Worm (Caenorhabditis elegans) whole organism, L4 larva: ENCODE data around the gene F49H6.5.

Experiments
- F26F4.8 ChIP-seq: fragments of 200-800 bp; sonication (Bioruptor generic); conservative IDR thresholded peaks from 2 replicates; pipeline ENCODE4 v1.3.6; 2022; ENCODE audit warnings: missing genetic modification characterization, missing compliant biosample characterization
- F37D6.2 ChIP-seq: sonication (generic microtip); optimal IDR thresholded peaks from 2 replicates; lab custom pipeline; 2016; ENCODE audit warnings: mild to moderate bottlenecking, missing genetic modification characterization, missing compliant biosample characterization
- Y48G9A.11 ChIP-seq: fragments of 200-800 bp; sonication (Bioruptor generic); IDR thresholded peaks from 2 replicates; pipeline ENCODE4 v1.3.6; 2022; ENCODE audit warnings: missing genetic modification reagents, missing genetic modification characterization, missing compliant biosample characterization
- Y5F2A.4 ChIP-seq: fragments of 200-800 bp; sonication (Bioruptor generic); optimal IDR thresholded peaks from 2 replicates; lab custom pipeline; 2018; ENCODE audit warnings: mild to moderate bottlenecking, missing genetic modification characterization, missing compliant biosample characterization
- aha-1 ChIP-seq: fragments of 150-350 bp; peaks from one replicate; lab custom pipeline; 2014; ENCODE audit warnings: missing biosample characterization, missing genetic modification characterization
- arid-1 ChIP-seq: fragments of 200-800 bp; sonication (Bioruptor generic); conservative IDR thresholded peaks from 2 replicates; pipeline ENCODE4 v1.3.6; 2022; ENCODE audit warnings: missing genetic modification reagents, missing genetic modification characterization, missing compliant biosample characterization
- ceh-20 ChIP-seq: fragments of 200-800 bp; sonication (Bioruptor generic); IDR thresholded peaks from 2 replicates; pipeline ENCODE4 v1.3.6; 2022; ENCODE audit warnings: missing genetic modification reagents, missing genetic modification characterization, missing compliant biosample characterization
- ceh-44 ChIP-seq: fragments of 200-800 bp; sonication (Bioruptor generic); IDR thresholded peaks from 2 replicates; pipeline ENCODE4 v1.3.6; 2022; ENCODE audit warnings: missing genetic modification reagents, missing genetic modification characterization, missing compliant biosample characterization
- ceh-82 ChIP-seq: sonication (generic microtip); optimal IDR thresholded peaks from 2 replicates; lab custom pipeline; 2017; ENCODE audit warnings: missing biosample characterization, missing genetic modification characterization
- ces-1 ChIP-seq: fragments of 150-350 bp; sonication (generic microtip); optimal IDR thresholded peaks from 4 replicates; lab custom pipeline; 2014; ENCODE audit warnings: missing biosample characterization, missing genetic modification reagents, missing genetic modification characterization
- dmd-6 ChIP-seq: fragments of 200-800 bp; sonication (Bioruptor generic); IDR thresholded peaks from 2 replicates; pipeline ENCODE4 v1.3.6; 2022; ENCODE audit warnings: missing genetic modification reagents, missing genetic modification characterization, missing compliant biosample characterization
- egl-27 ChIP-seq: sonication (generic microtip); optimal IDR thresholded peaks from 3 replicates; lab custom pipeline; 2017; ENCODE audit warnings: missing biosample characterization, missing genetic modification reagents, missing genetic modification characterization
- fkh-10 ChIP-seq: fragments of 150-350 bp; optimal IDR thresholded peaks from 2 replicates; lab custom pipeline; 2014; ENCODE audit warnings: missing biosample characterization, missing genetic modification reagents, missing genetic modification characterization
- fos-1 ChIP-seq: fragments of 150-350 bp; optimal IDR thresholded peaks from 2 replicates; lab custom pipeline; 2014; ENCODE audit warnings: missing biosample characterization, missing genetic modification characterization
- gei-8 ChIP-seq: fragments of 200-800 bp; sonication (Bioruptor generic); optimal IDR thresholded peaks from 2 replicates; lab custom pipeline; 2018; ENCODE audit warnings: mild to moderate bottlenecking, missing genetic modification characterization, missing compliant biosample characterization
- hlh-11 ChIP-seq: fragments of 200-800 bp; sonication (Bioruptor generic); optimal IDR thresholded peaks from 2 replicates; lab custom pipeline; 2018; ENCODE audit warnings: mild to moderate bottlenecking, missing genetic modification characterization, missing compliant biosample characterization
- hlh-30 ChIP-seq: sonication (generic microtip); optimal IDR thresholded peaks from 2 replicates; lab custom pipeline; 2017; ENCODE audit warnings: antibody characterized with exemption, mild to moderate bottlenecking, missing genetic modification characterization, missing compliant biosample characterization; ENCODE audit not compliant: insufficient read depth
- lim-7 ChIP-seq: fragments of 200-800 bp; sonication (Bioruptor generic); IDR thresholded peaks from 2 replicates; pipeline ENCODE4 v1.3.6; 2022; ENCODE audit warnings: missing genetic modification characterization, missing compliant biosample characterization
- lin-1 ChIP-seq: fragments of 200-800 bp; sonication (Bioruptor generic); IDR thresholded peaks from 2 replicates; pipeline ENCODE4 v1.3.6; 2022; ENCODE audit warnings: missing genetic modification reagents, missing genetic modification characterization, missing compliant biosample characterization
- lin-15B ChIP-seq: fragments of 150-350 bp; sonication (generic microtip); optimal IDR thresholded peaks from 3 replicates; lab custom pipeline; 2014; ENCODE audit warnings: missing biosample characterization, missing genetic modification characterization
- lin-39 ChIP-seq: fragments of 150-350 bp; optimal IDR thresholded peaks from 2 replicates; lab custom pipeline; 2014; ENCODE audit warnings: missing biosample characterization, missing genetic modification reagents, missing genetic modification characterization
- lsy-2 ChIP-seq, 2 experiments: fragments of 150-350 bp in 1 of 2; sonication (generic microtip) in 1 of 2; optimal IDR thresholded peaks; 2 replicates each; lab custom pipeline; 2014 to 2017; ENCODE audit warnings: missing biosample characterization in 2 of 2, missing genetic modification characterization in 2 of 2
- madf-5 ChIP-seq, 2 experiments: fragments of 200-800 bp; sonication (Bioruptor generic); IDR thresholded peaks; 2 replicates each; pipeline ENCODE4 v1.3.6; 2022; ENCODE audit warnings: missing compliant biosample characterization in 2 of 2, missing genetic modification characterization in 2 of 2
- mep-1 ChIP-seq: fragments of 150-350 bp; sonication (generic microtip); optimal IDR thresholded peaks from 3 replicates; lab custom pipeline; 2014; ENCODE audit warnings: missing biosample characterization, missing genetic modification characterization
- nhr-10 ChIP-seq: fragments of 150-350 bp; optimal IDR thresholded peaks from 2 replicates; lab custom pipeline; 2014; ENCODE audit warnings: missing biosample characterization, missing genetic modification characterization
- nhr-111 ChIP-seq: fragments of 200-800 bp; sonication (Bioruptor generic); optimal IDR thresholded peaks from 2 replicates; lab custom pipeline; 2018; ENCODE audit warnings: mild to moderate bottlenecking, missing genetic modification characterization, missing compliant biosample characterization
- nhr-28 ChIP-seq: fragments of 150-350 bp; optimal IDR thresholded peaks from 2 replicates; lab custom pipeline; 2014; ENCODE audit warnings: missing biosample characterization, missing genetic modification characterization
- nhr-41 ChIP-seq: fragments of 200-800 bp; sonication (Bioruptor generic); IDR thresholded peaks from 2 replicates; pipeline ENCODE4 v1.3.6; 2022; ENCODE audit warnings: missing genetic modification reagents, missing genetic modification characterization, missing compliant biosample characterization
- nhr-42 ChIP-seq: fragments of 200-800 bp; sonication (Bioruptor generic); IDR thresholded peaks from 2 replicates; pipeline ENCODE4 v1.3.6; 2022; ENCODE audit warnings: missing genetic modification characterization, missing compliant biosample characterization
- nhr-48 ChIP-seq: sonication (generic microtip); optimal IDR thresholded peaks from 2 replicates; lab custom pipeline; 2016; ENCODE audit warnings: mild to moderate bottlenecking, missing genetic modification characterization, missing compliant biosample characterization
- nhr-6 ChIP-seq: fragments of 150-350 bp; optimal IDR thresholded peaks from 2 replicates; lab custom pipeline; 2014; ENCODE audit warnings: missing biosample characterization, missing genetic modification characterization
- nhr-77 ChIP-seq: fragments of 150-350 bp; optimal IDR thresholded peaks from 2 replicates; lab custom pipeline; 2014; ENCODE audit warnings: missing biosample characterization, missing genetic modification characterization
- pqm-1 ChIP-seq: sonication (generic microtip); optimal IDR thresholded peaks from 2 replicates; lab custom pipeline; 2017; ENCODE audit warnings: missing biosample characterization, missing genetic modification characterization
- rbr-2 ChIP-seq: sonication (generic microtip); optimal IDR thresholded peaks from 2 replicates; lab custom pipeline; 2016; ENCODE audit warnings: missing genotype, missing genetic modification characterization, missing compliant biosample characterization
- skn-1 ChIP-seq: fragments of 150-350 bp; optimal IDR thresholded peaks from 2 replicates; lab custom pipeline; 2014; ENCODE audit warnings: missing biosample characterization, missing genetic modification characterization
- tag-97 ChIP-seq: fragments of 200-800 bp; sonication (Bioruptor generic); IDR thresholded peaks from 2 replicates; pipeline ENCODE4 v1.3.6; 2022; ENCODE audit warnings: missing genetic modification characterization, missing compliant biosample characterization
- tra-1 ChIP-seq: fragments of 200-800 bp; sonication (Bioruptor generic); IDR thresholded peaks from 2 replicates; pipeline ENCODE4 v1.3.6; 2022; ENCODE audit warnings: missing genetic modification reagents, missing genetic modification characterization, missing compliant biosample characterization
- unc-39 ChIP-seq: sonication (generic microtip); optimal IDR thresholded peaks from 2 replicates; lab custom pipeline; 2017; ENCODE audit warnings: missing biosample characterization, missing genetic modification characterization
- unc-62 ChIP-seq, 3 experiments: fragments of 150-350 bp in 1 of 3; sonication (generic microtip); optimal IDR thresholded peaks in 2 of 3; peaks in 1 of 3; 1 replicate in 1 of 3; 2 replicates in 2 of 3; lab custom pipeline; 2014 to 2017; ENCODE audit warnings: missing biosample characterization in 3 of 3, missing genetic modification characterization in 3 of 3, missing genetic modification reagents in 3 of 3, missing genotype in 1 of 3
- ztf-7 ChIP-seq: fragments of 150-350 bp; optimal IDR thresholded peaks from 2 replicates; lab custom pipeline; 2014; ENCODE audit warnings: missing biosample characterization, missing genetic modification characterization

The F49H6.5 gene

DNA sequence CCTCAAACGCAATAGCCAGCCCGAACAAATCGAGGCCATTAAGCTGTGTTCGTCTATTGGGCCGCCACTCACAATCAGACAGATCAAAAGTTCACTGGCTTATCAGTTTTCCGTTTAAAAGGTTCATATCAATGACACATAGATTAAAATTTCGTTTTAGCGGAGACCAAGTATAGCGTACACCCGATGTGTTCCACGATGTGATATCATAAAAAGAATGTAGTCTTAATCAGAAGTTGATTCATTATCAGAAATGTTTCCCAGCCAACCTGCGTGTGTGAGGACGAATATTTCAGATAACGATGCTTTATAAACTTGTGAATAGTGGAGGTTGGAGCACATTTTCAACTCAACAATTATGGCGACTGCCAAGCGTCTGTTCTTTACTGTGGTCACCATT, 9.0 kb upstream of the F49H6.5 start, which contains the start of gene clc-13:
Gene clc-13 (plus strand): TSS at position 359 of the 400 bp plus-strand sequence.
- TF ChIP-seq unc-62 (GFP tag; optimal IDR thresholded peaks at IDR 0.05 in 1 of 2; lab: Kevin White, UChicago) (peak in 1 of 2 experiments; percentile 11), unc-62 (tag; optimal IDR thresholded peaks at IDR 0.05; lab: Kevin White, UChicago) (no peak), hlh-11 (tag; lab: Kevin White, UChicago) (peak; percentile 22), dmd-6 (GFP tag; lab: Robert Waterston, UW) (peak; percentile 79), F26F4.8 (GFP tag; lab: Robert Waterston, UW) (no peak), lin-39 (tag; lab: Kevin White, UChicago) (no peak), aha-1 (tag; lab: Kevin White, UChicago) (peak; percentile 22), nhr-28 (peak; percentile 44), ceh-82 (tag; lab: Kevin White, UChicago) (no peak), pqm-1 (tag; lab: Kevin White, UChicago) (peak; percentile 21)
- TF ChIP-seq, all 104 proteins: peak for 6

DNA sequence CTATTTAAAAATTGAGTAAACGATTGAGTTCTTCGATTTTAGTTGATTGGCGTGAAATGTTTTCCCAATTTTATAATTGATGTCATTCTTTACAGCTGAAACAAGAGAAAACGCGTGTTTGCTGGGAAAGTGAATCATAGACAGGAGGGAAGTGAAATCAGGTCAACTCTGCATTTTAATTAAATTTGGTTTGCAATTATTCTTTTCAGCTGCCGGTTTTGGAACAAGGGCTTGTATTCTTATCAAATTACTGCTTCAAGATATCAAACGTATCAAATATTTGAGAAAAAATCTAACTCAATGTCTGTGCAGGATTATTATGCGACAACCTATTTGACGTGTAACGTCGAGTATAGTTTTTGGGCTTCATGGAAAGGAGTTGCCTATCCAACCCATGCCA, 6.3 kb upstream of the F49H6.5 start, which contains the start of gene srh-97:
Gene srh-97 (plus strand): TSS at position 301 of the 400 bp plus-strand sequence.
- no peak for TF ChIP-seq Y5F2A.4
- no peak for TF ChIP-seq gei-8 (GFP tag; lab: Kevin White, UChicago)
- TF ChIP-seq lin-39 (tag; lab: Kevin White, UChicago), result no peak
- no peak for TF ChIP-seq fos-1 (tag; lab: Kevin White, UChicago)
- TF ChIP-seq nhr-48, result no peak
- no peak for TF ChIP-seq ceh-44 (GFP tag; lab: Robert Waterston, UW)
- no peak for TF ChIP-seq tag-97 (GFP tag; lab: Robert Waterston, UW)
- no peak for TF ChIP-seq ceh-82 (tag; lab: Kevin White, UChicago)
- TF ChIP-seq egl-27, result no peak
- TF ChIP-seq mep-1 (tag; lab: Kevin White, UChicago), result no peak
- TF ChIP-seq nhr-41 (GFP tag; lab: Robert Waterston, UW), result no peak
- TF ChIP-seq nhr-28, result no peak
- TF ChIP-seq nhr-42 (GFP tag; lab: Robert Waterston, UW), result no peak
- TF ChIP-seq, all 104 proteins: peak for 0

DNA sequence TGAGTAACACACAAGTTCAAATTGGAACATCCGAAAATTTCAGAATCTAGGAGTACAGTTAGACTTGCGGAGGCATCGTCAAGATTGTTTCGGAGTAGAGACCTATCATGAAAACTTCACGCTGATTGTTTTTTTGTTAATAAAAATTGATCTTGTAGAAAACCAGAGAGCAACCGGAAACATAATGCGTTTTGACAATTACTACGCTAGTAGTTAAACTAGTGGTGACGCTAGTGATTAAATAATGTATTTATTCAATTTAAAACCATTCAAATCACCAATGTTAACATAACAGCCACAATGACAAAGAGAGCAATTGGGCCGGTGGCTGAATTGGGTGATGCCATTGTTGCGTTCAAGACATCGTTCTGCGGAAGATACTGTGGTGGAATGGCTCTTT, 3.4 kb upstream of the F49H6.5 start, which contains the start of gene F49H6.17:
Gene F49H6.17 (plus strand): TSS at position 301 of the 400 bp plus-strand sequence.
- TF ChIP-seq nhr-42 (GFP tag; lab: Robert Waterston, UW), result no peak
- no peak for TF ChIP-seq lim-7 (GFP tag; lab: Robert Waterston, UW)
- TF ChIP-seq ces-1, result no peak
- TF ChIP-seq tra-1 (GFP tag; lab: Robert Waterston, UW), result no peak
- TF ChIP-seq nhr-111 (GFP tag; lab: Kevin White, UChicago), result no peak
- no peak for TF ChIP-seq nhr-77 (tag; lab: Kevin White, UChicago)
- TF ChIP-seq nhr-6 (tag; lab: Kevin White, UChicago), result no peak
- TF ChIP-seq madf-5 (GFP tag; IDR thresholded peaks at IDR 0.05; lab: Robert Waterston, UW), result no peak

DNA sequence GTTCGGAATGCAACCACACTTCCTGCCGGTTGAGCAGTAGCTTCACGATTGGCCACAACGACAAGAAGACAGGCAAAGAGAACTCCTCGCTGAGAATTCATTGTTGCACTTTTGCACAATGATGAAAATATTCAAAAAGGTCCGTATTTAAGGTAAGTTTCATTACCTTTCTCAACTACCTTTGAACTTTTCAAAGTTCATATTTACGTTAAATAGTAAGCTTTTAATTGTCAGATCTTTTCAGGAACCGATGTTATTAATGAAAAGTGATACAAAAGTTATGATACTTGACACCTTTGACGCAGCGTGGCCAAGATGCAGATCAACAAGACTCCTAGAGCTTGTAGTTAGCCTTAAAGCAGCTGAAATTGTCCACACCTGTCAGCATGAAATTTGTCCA, 1.7 kb upstream of the F49H6.5 start, which contains the start of gene F49H6.12:
Gene F49H6.12 (minus strand): TSS at position 101 of the 400 bp plus-strand sequence.
- TF ChIP-seq Y48G9A.11 (GFP tag; lab: Robert Waterston, UW) (no peak), arid-1 (no peak), hlh-30 (tag; lab: Kevin White, UChicago) (no peak), rbr-2 (tag; lab: Kevin White, UChicago) (no peak), nhr-10 (tag; lab: Kevin White, UChicago) (no peak), lin-1 (GFP tag; lab: Robert Waterston, UW) (no peak), lsy-2 (tag; optimal IDR thresholded peaks at IDR 0.05; lab: Kevin White, UChicago) (no peak), fkh-10 (GFP tag; lab: Kevin White, UChicago) (no peak), ztf-7 (no peak), F37D6.2 (tag; lab: Kevin White, UChicago) (no peak), tag-97 (GFP tag; lab: Robert Waterston, UW) (no peak), lin-15B (tag; lab: Kevin White, UChicago) (no peak), unc-39 (tag; lab: Kevin White, UChicago) (no peak), hlh-11 (tag; lab: Kevin White, UChicago) (no peak), gei-8 (GFP tag; lab: Kevin White, UChicago) (no peak), skn-1 (tag; lab: Kevin White, UChicago) (no peak), ceh-20 (GFP tag; lab: Robert Waterston, UW) (no peak)
